Fruit fly (Drosophila melanogaster): ENCODE results near the gene CG13314.

DNA sequence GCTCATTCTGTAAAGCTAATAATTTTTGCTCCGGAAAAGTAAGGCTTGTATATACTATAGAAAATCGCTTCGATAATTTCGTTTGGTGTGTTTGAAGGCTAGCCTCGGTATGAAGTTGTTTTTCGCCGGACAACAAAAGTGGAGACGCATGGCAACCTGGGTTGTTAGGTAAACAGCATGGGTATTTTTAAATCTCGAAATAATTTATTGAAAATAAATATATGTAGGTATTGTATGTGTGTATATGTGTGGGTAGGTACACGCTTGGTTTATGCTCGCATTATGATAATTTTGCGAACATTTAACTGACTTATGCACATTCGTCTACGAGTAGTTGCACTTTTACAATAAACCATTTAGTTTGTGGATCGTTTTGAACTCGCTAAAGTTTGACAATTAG, 8.5 kb downstream of the CG13314 start, which contains the start of gene CG5280:
- TF ChIP-seq CG8478 (optimal IDR thresholded peaks at IDR 0.05) = no peak
- no peak for TF ChIP-seq CTCF (optimal IDR thresholded peaks at IDR 0.05)

All from S2 (cell line).